Worm (Caenorhabditis elegans) whole organism, L4 larva: ENCODE data around the gene cnnm-3.

Experiments
- F26F4.8 ChIP-seq: fragments of 200-800 bp; sonication (Bioruptor generic); conservative IDR thresholded peaks from 2 replicates; pipeline ENCODE4 v1.3.6; 2022; ENCODE audit warnings: missing genetic modification characterization, missing compliant biosample characterization
- F44E2.7 ChIP-seq: fragments of 200-800 bp; sonication (Bioruptor generic); IDR thresholded peaks from 2 replicates; pipeline ENCODE4 v2.1.2; 2022; ENCODE audit warnings: missing genetic modification characterization, missing compliant biosample characterization
- R02D3.7 ChIP-seq: fragments of 150-350 bp; sonication (generic microtip); optimal IDR thresholded peaks from 3 replicates; lab custom pipeline; 2014; ENCODE audit warnings: missing biosample characterization, missing genetic modification characterization
- T20F7.1 ChIP-seq: fragments of 200-800 bp; sonication (Bioruptor generic); optimal IDR thresholded peaks from 2 replicates; lab custom pipeline; 2018; ENCODE audit warnings: mild to moderate bottlenecking, missing genetic modification characterization, missing compliant biosample characterization
- Y48G9A.11 ChIP-seq: fragments of 200-800 bp; sonication (Bioruptor generic); IDR thresholded peaks from 2 replicates; pipeline ENCODE4 v1.3.6; 2022; ENCODE audit warnings: missing genetic modification reagents, missing genetic modification characterization, missing compliant biosample characterization
- Y75B8A.6 ChIP-seq: fragments of 200-800 bp; sonication (Bioruptor generic); IDR thresholded peaks from 2 replicates; pipeline ENCODE4 v1.3.6; 2022; ENCODE audit warnings: missing genetic modification reagents, missing genetic modification characterization, missing compliant biosample characterization
- ZK546.5 ChIP-seq, 2 experiments: sonication (generic microtip); optimal IDR thresholded peaks; 2 replicates each; lab custom pipeline; 2017; ENCODE audit warnings: missing biosample characterization in 2 of 2, missing genetic modification characterization in 2 of 2
- aha-1 ChIP-seq: fragments of 150-350 bp; peaks from one replicate; lab custom pipeline; 2014; ENCODE audit warnings: missing biosample characterization, missing genetic modification characterization
- attf-4 ChIP-seq: sonication (generic microtip); optimal IDR thresholded peaks from 3 replicates; lab custom pipeline; 2017; ENCODE audit warnings: missing biosample characterization, missing genetic modification characterization
- ceh-28 ChIP-seq: fragments of 150-350 bp; optimal IDR thresholded peaks from 2 replicates; lab custom pipeline; 2014; ENCODE audit warnings: missing biosample characterization, missing genetic modification reagents, missing genetic modification characterization
- ceh-44 ChIP-seq: fragments of 200-800 bp; sonication (Bioruptor generic); IDR thresholded peaks from 2 replicates; pipeline ENCODE4 v1.3.6; 2022; ENCODE audit warnings: missing genetic modification reagents, missing genetic modification characterization, missing compliant biosample characterization
- ceh-62 ChIP-seq: sonication (generic microtip); optimal IDR thresholded peaks from 2 replicates; lab custom pipeline; 2017; ENCODE audit warnings: missing biosample characterization, missing genetic modification characterization
- cey-2 ChIP-seq: sonication (generic microtip); optimal IDR thresholded peaks from 3 replicates; lab custom pipeline; 2017; ENCODE audit warnings: missing genetic modification characterization, mild to moderate bottlenecking, missing compliant biosample characterization, antibody characterized with exemption, borderline replicate concordance; ENCODE audit not compliant: insufficient read depth
- daf-12 ChIP-seq: fragments of 150-350 bp; optimal IDR thresholded peaks from 2 replicates; lab custom pipeline; 2014; ENCODE audit warnings: missing biosample characterization, missing genetic modification reagents, missing genetic modification characterization
- daf-19 ChIP-seq: fragments of 200-800 bp; sonication (Bioruptor generic); conservative IDR thresholded peaks from 2 replicates; pipeline ENCODE4 v1.3.6; 2022; ENCODE audit warnings: missing genetic modification characterization, missing compliant biosample characterization
- dpl-1 ChIP-seq: fragments of 150-350 bp; optimal IDR thresholded peaks from 2 replicates; lab custom pipeline; 2014; ENCODE audit warnings: missing biosample characterization, missing genetic modification reagents, missing genetic modification characterization
- duxl-1 ChIP-seq: sonication (generic microtip); optimal IDR thresholded peaks from 2 replicates; lab custom pipeline; 2016; ENCODE audit warnings: mild to moderate bottlenecking, missing genetic modification characterization, moderate library complexity, missing compliant biosample characterization; ENCODE audit not compliant: poor library complexity
- egl-27 ChIP-seq: sonication (generic microtip); optimal IDR thresholded peaks from 3 replicates; lab custom pipeline; 2017; ENCODE audit warnings: missing biosample characterization, missing genetic modification reagents, missing genetic modification characterization
- hlh-11 ChIP-seq: fragments of 200-800 bp; sonication (Bioruptor generic); optimal IDR thresholded peaks from 2 replicates; lab custom pipeline; 2018; ENCODE audit warnings: mild to moderate bottlenecking, missing genetic modification characterization, missing compliant biosample characterization
- hlh-30 ChIP-seq: sonication (generic microtip); optimal IDR thresholded peaks from 2 replicates; lab custom pipeline; 2017; ENCODE audit warnings: antibody characterized with exemption, mild to moderate bottlenecking, missing genetic modification characterization, missing compliant biosample characterization; ENCODE audit not compliant: insufficient read depth
- hmg-1.1 ChIP-seq: fragments of 200-800 bp; sonication (Bioruptor generic); IDR thresholded peaks from 2 replicates; pipeline ENCODE4 v1.3.6; 2022; ENCODE audit warnings: missing genetic modification reagents, missing genetic modification characterization, missing compliant biosample characterization
- jun-1 ChIP-seq: fragments of 150-350 bp; optimal IDR thresholded peaks from 2 replicates; lab custom pipeline; 2014; ENCODE audit warnings: missing biosample characterization, missing genetic modification reagents, missing genetic modification characterization
- lim-7 ChIP-seq: fragments of 200-800 bp; sonication (Bioruptor generic); IDR thresholded peaks from 2 replicates; pipeline ENCODE4 v1.3.6; 2022; ENCODE audit warnings: missing genetic modification characterization, missing compliant biosample characterization
- lin-1 ChIP-seq: fragments of 200-800 bp; sonication (Bioruptor generic); IDR thresholded peaks from 2 replicates; pipeline ENCODE4 v1.3.6; 2022; ENCODE audit warnings: missing genetic modification reagents, missing genetic modification characterization, missing compliant biosample characterization
- lin-39 ChIP-seq: fragments of 150-350 bp; optimal IDR thresholded peaks from 2 replicates; lab custom pipeline; 2014; ENCODE audit warnings: missing biosample characterization, missing genetic modification reagents, missing genetic modification characterization
- lsy-2 ChIP-seq, 2 experiments: fragments of 150-350 bp in 1 of 2; sonication (generic microtip) in 1 of 2; optimal IDR thresholded peaks; 2 replicates each; lab custom pipeline; 2014 to 2017; ENCODE audit warnings: missing biosample characterization in 2 of 2, missing genetic modification characterization in 2 of 2
- madf-5 ChIP-seq, 2 experiments: fragments of 200-800 bp; sonication (Bioruptor generic); IDR thresholded peaks; 2 replicates each; pipeline ENCODE4 v1.3.6; 2022; ENCODE audit warnings: missing compliant biosample characterization in 2 of 2, missing genetic modification characterization in 2 of 2
- mdl-1 ChIP-seq, 2 experiments: fragments of 150-350 bp in 1 of 2; sonication (generic microtip) in 1 of 2; optimal IDR thresholded peaks; 2 replicates each; lab custom pipeline; 2014 to 2017; ENCODE audit warnings: missing biosample characterization in 2 of 2, missing genetic modification characterization in 2 of 2
- mep-1 ChIP-seq: fragments of 150-350 bp; sonication (generic microtip); optimal IDR thresholded peaks from 3 replicates; lab custom pipeline; 2014; ENCODE audit warnings: missing biosample characterization, missing genetic modification characterization
- nhr-111 ChIP-seq: fragments of 200-800 bp; sonication (Bioruptor generic); optimal IDR thresholded peaks from 2 replicates; lab custom pipeline; 2018; ENCODE audit warnings: mild to moderate bottlenecking, missing genetic modification characterization, missing compliant biosample characterization
- nhr-28 ChIP-seq: fragments of 150-350 bp; optimal IDR thresholded peaks from 2 replicates; lab custom pipeline; 2014; ENCODE audit warnings: missing biosample characterization, missing genetic modification characterization
- nhr-42 ChIP-seq: fragments of 200-800 bp; sonication (Bioruptor generic); IDR thresholded peaks from 2 replicates; pipeline ENCODE4 v1.3.6; 2022; ENCODE audit warnings: missing genetic modification characterization, missing compliant biosample characterization
- nhr-6 ChIP-seq: fragments of 150-350 bp; optimal IDR thresholded peaks from 2 replicates; lab custom pipeline; 2014; ENCODE audit warnings: missing biosample characterization, missing genetic modification characterization
- pha-4 ChIP-seq, 2 experiments: fragments of 150-350 bp in 1 of 2; fragments of 200-800 bp in 1 of 2; sonication (Bioruptor generic) in 1 of 2; IDR thresholded peaks in 1 of 2; optimal IDR thresholded peaks in 1 of 2; 2 replicates each; pipeline versions ENCODE4 v1.3.6 to Lab custom; 2014 to 2022; ENCODE audit warnings: missing genetic modification characterization in 2 of 2, missing genetic modification reagents in 2 of 2, missing biosample characterization in 1 of 2, missing compliant biosample characterization in 1 of 2
- pqm-1 ChIP-seq: sonication (generic microtip); optimal IDR thresholded peaks from 2 replicates; lab custom pipeline; 2017; ENCODE audit warnings: missing biosample characterization, missing genetic modification characterization
- spr-3 ChIP-seq: fragments of 200-800 bp; sonication (Bioruptor generic); optimal IDR thresholded peaks from 2 replicates; lab custom pipeline; 2018; ENCODE audit warnings: mild to moderate bottlenecking, missing genetic modification characterization, missing compliant biosample characterization
- unc-62 ChIP-seq, 3 experiments: fragments of 150-350 bp in 1 of 3; sonication (generic microtip); optimal IDR thresholded peaks in 2 of 3; peaks in 1 of 3; 1 replicate in 1 of 3; 2 replicates in 2 of 3; lab custom pipeline; 2014 to 2017; ENCODE audit warnings: missing biosample characterization in 3 of 3, missing genetic modification characterization in 3 of 3, missing genetic modification reagents in 3 of 3, missing genotype in 1 of 3
- zip-11 ChIP-seq: fragments of 200-800 bp; sonication (Bioruptor generic); IDR thresholded peaks from 2 replicates; pipeline ENCODE4 v1.3.6; 2022; ENCODE audit warnings: missing genetic modification characterization, missing compliant biosample characterization
- ztf-7 ChIP-seq: fragments of 150-350 bp; optimal IDR thresholded peaks from 2 replicates; lab custom pipeline; 2014; ENCODE audit warnings: missing biosample characterization, missing genetic modification characterization

The cnnm-3 gene

DNA sequence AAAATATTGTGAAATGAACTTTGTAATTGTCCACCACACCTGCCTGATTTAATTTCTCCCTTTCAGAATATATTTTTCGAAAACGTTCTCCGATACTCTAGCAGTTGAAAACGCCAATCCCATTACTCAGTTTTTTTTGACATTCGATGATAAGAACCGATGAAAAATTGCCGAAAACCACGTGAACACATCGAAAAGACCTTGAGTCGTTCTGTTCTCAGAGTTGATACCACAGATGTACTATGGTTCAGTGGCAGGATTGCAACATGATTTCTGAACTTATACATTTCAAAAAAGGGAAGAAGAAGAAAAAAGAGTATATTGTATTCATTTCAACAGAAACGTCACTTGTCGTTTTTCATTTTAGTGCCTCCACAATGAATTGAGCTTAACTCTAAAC, 25.7 kb downstream of the cnnm-3 start (continued):
- TF ChIP-seq T20F7.1, result no peak
- TF ChIP-seq nhr-28 (tag; lab: Kevin White, UChicago), result peak; percentile 55
- no peak for TF ChIP-seq ceh-62
- peak; percentile 43 for TF ChIP-seq hlh-30 (tag; lab: Kevin White, UChicago)
- TF ChIP-seq lsy-2 (tag; optimal IDR thresholded peaks at IDR 0.05; lab: Kevin White, UChicago), result peak in 1 of 2 experiments; percentile 7
- TF ChIP-seq hlh-11 (tag; lab: Kevin White, UChicago), result peak; percentile 57
- peak in 1 of 2 experiments; percentile 57 for TF ChIP-seq mdl-1 (tag; optimal IDR thresholded peaks at IDR 0.05; lab: Kevin White, UChicago)
- TF ChIP-seq, all 104 proteins: peak for 9

DNA sequence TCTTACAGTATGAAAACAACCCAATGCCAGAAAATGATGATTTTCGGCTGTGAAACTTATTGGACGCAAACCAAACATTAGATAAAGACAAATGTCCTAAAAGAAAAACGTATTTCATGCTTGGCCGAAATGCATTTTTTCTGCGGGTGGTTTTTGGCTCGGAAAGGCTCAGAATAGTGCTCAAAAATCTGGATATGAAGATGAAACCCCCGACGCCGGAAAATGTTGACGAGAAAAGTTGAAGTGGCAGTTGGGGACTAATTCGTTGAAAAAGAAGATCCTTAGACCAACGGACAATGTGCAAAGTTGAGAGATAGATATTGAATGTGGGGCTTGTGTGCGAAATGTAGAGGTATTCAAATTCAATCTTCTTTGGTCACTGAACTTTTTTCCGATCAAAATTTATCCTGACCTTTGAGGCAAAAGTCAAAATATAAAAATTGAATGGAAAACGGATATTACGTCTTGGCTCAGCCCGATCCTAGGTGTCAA, 27.1 kb downstream of the cnnm-3 start, which contains the start of gene flp-18:
flp-18 (minus strand) TSS at position 51 of the 492 bp plus-strand sequence.
- TF ChIP-seq unc-62 (GFP tag; optimal IDR thresholded peaks at IDR 0.05 in 1 of 2; lab: Kevin White, UChicago), result peak in 1 of 2 experiments; percentile 68
- TF ChIP-seq unc-62 (tag; optimal IDR thresholded peaks at IDR 0.05; lab: Kevin White, UChicago), result no peak
- TF ChIP-seq madf-5 (GFP tag; IDR thresholded peaks at IDR 0.05; lab: Robert Waterston, UW), result no peak
- TF ChIP-seq T20F7.1, result no peak
- TF ChIP-seq aha-1 (tag; lab: Kevin White, UChicago), result peak; percentile 96
- TF ChIP-seq daf-12 (tag; lab: Kevin White, UChicago), result no peak

ce11 chrX:3009190-3009589, 36.5 kb downstream of the cnnm-3 start, which contains the start of gene Y48D7A.1:
TSS of gene Y48D7A.1 (plus strand) at chrX:3009490.
- TF ChIP-seq dpl-1 (GFP tag; lab: Kevin White, UChicago), result no peak
- TF ChIP-seq Y48G9A.11 (GFP tag; lab: Robert Waterston, UW), result no peak
- no peak for TF ChIP-seq duxl-1 (tag; lab: Kevin White, UChicago)
- TF ChIP-seq R02D3.7 (tag; lab: Kevin White, UChicago), result no peak
- TF ChIP-seq hmg-1.1 (GFP tag; lab: Robert Waterston, UW), result no peak

ce11 chrX:3003703-3004102, 41.9 kb downstream of the cnnm-3 start, which contains the start of gene Y41G9A.6:
TSS of gene Y41G9A.6 (minus strand) at chrX:3003803.
- TF ChIP-seq egl-27, result no peak
- TF ChIP-seq pqm-1 (tag; lab: Kevin White, UChicago), result no peak
- no peak for TF ChIP-seq spr-3 (GFP tag; lab: Kevin White, UChicago)
- no peak for TF ChIP-seq attf-4 (tag; lab: Kevin White, UChicago)
- TF ChIP-seq lin-39 (tag; lab: Kevin White, UChicago), result no peak
- no peak for TF ChIP-seq ztf-7 (tag; lab: Kevin White, UChicago)
- TF ChIP-seq, all 104 proteins: peak for 0

DNA sequence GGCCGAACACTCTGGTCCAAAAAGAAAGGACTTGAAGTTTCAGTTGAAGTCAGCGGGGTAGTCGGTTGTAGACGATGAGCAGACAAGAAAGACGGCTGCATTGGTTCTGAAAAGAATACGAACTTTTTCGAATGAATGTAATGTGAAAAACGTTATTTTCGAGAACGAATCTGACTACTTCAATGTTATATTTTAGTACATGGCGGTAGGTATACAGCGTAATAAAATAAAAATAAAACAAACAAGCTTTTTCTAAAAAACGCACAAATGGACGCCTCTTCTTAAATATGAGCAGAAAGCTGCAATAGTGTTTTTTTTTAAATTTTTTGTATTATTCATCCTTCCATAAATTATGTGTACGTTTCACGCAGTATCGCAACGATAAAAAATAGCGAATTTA, 46.0 kb downstream of the cnnm-3 start, which contains the start of gene Y41G9A.17:
Y41G9A.17 (minus strand) TSS at position 101 of the 400 bp plus-strand sequence.
- TF ChIP-seq lim-7 (GFP tag; lab: Robert Waterston, UW) (no peak), daf-19 (no peak), egl-27 (no peak), ZK546.5 (tag; optimal IDR thresholded peaks at IDR 0.05; lab: Kevin White, UChicago) (no peak), ztf-7 (tag; lab: Kevin White, UChicago) (no peak), nhr-42 (GFP tag; lab: Robert Waterston, UW) (no peak), nhr-6 (tag; lab: Kevin White, UChicago) (no peak)

- TF ChIP-seq jun-1 (tag; lab: Kevin White, UChicago) (peak; percentile 98), daf-12 (tag; lab: Kevin White, UChicago) (peak; percentile 37), cey-2 (tag; lab: Kevin White, UChicago) (peak; percentile 59), ceh-44 (peak; percentile 13; the same call in 1 of the 2 replicates), lin-1 (GFP tag; lab: Robert Waterston, UW) (peak; percentile 75), lsy-2 (tag; optimal IDR thresholded peaks at IDR 0.05; lab: Kevin White, UChicago) (peak; percentile 96 to 98), egl-27 (peak; percentile 100), F26F4.8 (GFP tag; lab: Robert Waterston, UW) (0 out of 2 replicates have a peak, but pooled peaks have one; percentile 32), pha-4 (GFP tag; IDR thresholded peaks at IDR 0.05; lab: Robert Waterston, UW) (peak; percentile 97), pha-4 (tag; optimal IDR thresholded peaks at IDR 0.05; lab: Kevin White, UChicago) (peak; percentile 96), zip-11 (GFP tag; lab: Robert Waterston, UW) (0 out of 2 replicates have a peak, but pooled peaks have one; percentile 25), ceh-28 (tag; lab: Kevin White, UChicago) (peak; percentile 82), Y75B8A.6 (GFP tag; lab: Robert Waterston, UW) (peak; percentile 85), lim-7 (GFP tag; lab: Robert Waterston, UW) (peak; percentile 72; the same call in 1 of the 2 replicates), nhr-111 (GFP tag; lab: Kevin White, UChicago) (peak; percentile 50), F44E2.7 (GFP tag; lab: Robert Waterston, UW) (no peak), mep-1 (tag; lab: Kevin White, UChicago) (peak; percentile 100), mdl-1 (tag; optimal IDR thresholded peaks at IDR 0.05; lab: Kevin White, UChicago) (peak; percentile 90 to 94)
Measured at ce11 chrX:2996976-2997399, 48.7 kb downstream of the cnnm-3 start.
